Worm (Caenorhabditis elegans): ENCODE data around the gene Y57A10C.11.

DNA sequence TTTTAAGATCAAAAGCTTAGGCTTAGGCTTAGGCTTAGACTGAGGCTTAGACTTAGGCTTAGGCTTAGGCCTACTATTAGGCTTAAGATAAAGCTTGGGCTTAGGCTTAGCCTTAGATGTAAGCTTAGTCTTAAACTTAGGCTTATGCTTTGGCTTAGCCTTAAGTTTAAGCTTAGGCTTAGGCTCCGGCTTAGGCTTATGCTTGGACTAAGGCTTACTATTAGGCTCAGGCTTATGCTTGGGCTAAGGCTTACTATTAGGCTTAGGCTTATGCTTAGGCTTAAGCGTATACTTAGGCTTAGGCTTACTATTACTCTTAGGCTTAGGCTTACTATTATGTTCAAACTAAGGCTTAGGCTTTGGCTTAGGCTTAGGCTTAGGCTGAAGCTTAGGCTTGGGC lies 22.0 kb upstream of the Y57A10C.11 start:
- TF ChIP-seq lin-39 (tag; optimal IDR thresholded peaks at IDR 0.05) (no peak), sea-2 (GFP tag; optimal IDR thresholded peaks at IDR 0.05) (no peak), ceh-28 (tag; optimal IDR thresholded peaks at IDR 0.05) (no peak), ceh-9 (tag; optimal IDR thresholded peaks at IDR 0.05) (no peak), egl-27 (tag; optimal IDR thresholded peaks at IDR 0.05) (no peak)

Measured in whole organism, L3 larva.